Fruit fly (Drosophila melanogaster) whole organism, embryonic: ENCODE measurements around the gene CG12279.

ENCODE experiments used
- CG10274 ChIP-seq: fragments of 200-800 bp; sonication (Bioruptor generic); optimal IDR thresholded peaks from 3 replicates; lab custom pipeline; 2017; ENCODE audit warnings: missing biosample characterization, mild to moderate bottlenecking, missing genetic modification characterization
- CG12071 ChIP-seq: fragments of 200-800 bp; sonication (Bioruptor generic); optimal IDR thresholded peaks from 3 replicates; lab custom pipeline; 2018; ENCODE audit warnings: missing biosample characterization, mild to moderate bottlenecking, missing genetic modification characterization
- CG12104 ChIP-seq: fragments of 200-800 bp; sonication (Bioruptor generic); optimal IDR thresholded peaks from 3 replicates; lab custom pipeline; 2016; ENCODE audit warnings: missing biosample characterization, missing genetic modification characterization
- CG12299 ChIP-seq: fragments of 200-800 bp; sonication (Bioruptor generic); optimal IDR thresholded peaks from 2 replicates; lab custom pipeline; 2018; ENCODE audit warnings: missing biosample characterization, mild to moderate bottlenecking, missing genetic modification characterization
- CG13287 ChIP-seq: fragments of 200-800 bp; sonication (Bioruptor generic); IDR thresholded peaks from 2 replicates; pipeline ENCODE4 v1.3.6; 2022; ENCODE audit warnings: missing biosample characterization, missing genetic modification characterization; ENCODE audit not compliant: partially characterized antibody
- CG13775 ChIP-seq: fragments of 200-800 bp; sonication (Bioruptor generic); optimal IDR thresholded peaks from 3 replicates; lab custom pipeline; 2017; ENCODE audit warnings: missing biosample characterization, mild to moderate bottlenecking, missing genetic modification characterization
- CG14860 ChIP-seq: fragments of 200-800 bp; sonication (Bioruptor generic); IDR thresholded peaks from 3 replicates; pipeline ENCODE4 v1.3.6; 2022; ENCODE audit warnings: missing biosample characterization, missing genetic modification characterization; ENCODE audit not compliant: partially characterized antibody
- CG16813 ChIP-seq: fragments of 200-800 bp; sonication (Bioruptor generic); IDR thresholded peaks from 3 replicates; pipeline ENCODE4 v1.3.6; 2022; ENCODE audit warnings: missing biosample characterization, missing genetic modification characterization; ENCODE audit not compliant: partially characterized antibody
- CG2116 ChIP-seq: fragments of 200-800 bp; sonication (Bioruptor generic); optimal IDR thresholded peaks from 3 replicates; lab custom pipeline; 2018; ENCODE audit warnings: missing biosample characterization, mild to moderate bottlenecking, missing genetic modification characterization
- CG2678 ChIP-seq: fragments of 200-800 bp; sonication (Bioruptor generic); optimal IDR thresholded peaks from 3 replicates; lab custom pipeline; 2019; ENCODE audit warnings: missing biosample characterization, mild to moderate bottlenecking, missing genetic modification characterization, moderate library complexity
- CG2712 ChIP-seq: fragments of 200-800 bp; optimal IDR thresholded peaks from 3 replicates; lab custom pipeline; 2019; ENCODE audit warnings: missing biosample characterization, mild to moderate bottlenecking, missing genetic modification characterization, moderate library complexity
- CG33557 ChIP-seq: fragments of 200-800 bp; sonication (Bioruptor generic); optimal IDR thresholded peaks from 2 replicates; lab custom pipeline; 2019; ENCODE audit warnings: missing biosample characterization, mild to moderate bottlenecking, missing genetic modification characterization, moderate library complexity
- CG34224 ChIP-seq: fragments of 200-800 bp; sonication (Bioruptor generic); IDR thresholded peaks from 3 replicates; pipeline ENCODE4 v1.3.6; 2022; ENCODE audit warnings: missing biosample characterization, missing genetic modification characterization; ENCODE audit not compliant: partially characterized antibody
- CG3847 ChIP-seq: fragments of 200-800 bp; sonication (Bioruptor generic); IDR thresholded peaks from 2 replicates; pipeline ENCODE4 v1.3.6; 2022; ENCODE audit warnings: missing biosample characterization, missing genetic modification characterization
- CG3995 ChIP-seq: fragments of 200-800 bp; sonication (Bioruptor generic); optimal IDR thresholded peaks from 3 replicates; lab custom pipeline; 2016; ENCODE audit warnings: missing biosample characterization, missing genetic modification characterization
- CG4404 ChIP-seq: fragments of 200-800 bp; sonication (Bioruptor generic); IDR thresholded peaks from 2 replicates; pipeline ENCODE4 v1.3.6; 2022; ENCODE audit warnings: missing biosample characterization, missing genetic modification characterization
- CG7963 ChIP-seq: fragments of 200-800 bp; sonication (Bioruptor generic); IDR thresholded peaks from 3 replicates; pipeline ENCODE4 v1.3.6; 2022; ENCODE audit warnings: missing biosample characterization, missing genetic modification characterization; ENCODE audit not compliant: partially characterized antibody
- CG7987 ChIP-seq: fragments of 200-800 bp; sonication (Bioruptor generic); optimal IDR thresholded peaks from 2 replicates; lab custom pipeline; 2018; ENCODE audit warnings: missing biosample characterization, mild to moderate bottlenecking, missing genetic modification characterization, moderate library complexity
- Dip2 ChIP-seq: fragments of 200-800 bp; sonication (Bioruptor generic); IDR thresholded peaks from 2 replicates; pipeline ENCODE4 v1.3.6; 2022; ENCODE audit warnings: missing biosample characterization, missing genetic modification characterization
- Dll ChIP-seq: fragments of 200-800 bp; sonication (Bioruptor generic); IDR thresholded peaks from 4 replicates; pipeline ENCODE4 v1.3.6; 2022; ENCODE audit warnings: missing biosample characterization, missing genetic modification characterization; ENCODE audit not compliant: partially characterized antibody
- Dp ChIP-seq: fragments of 200-800 bp; sonication (Bioruptor generic); optimal IDR thresholded peaks from 2 replicates; lab custom pipeline; 2018; ENCODE audit warnings: missing biosample characterization, mild to moderate bottlenecking, missing genetic modification characterization, moderate library complexity
- E2f2 ChIP-seq: fragments of 200-800 bp; sonication (Bioruptor generic); IDR thresholded peaks from 2 replicates; pipeline ENCODE4 v1.3.6; 2022; ENCODE audit warnings: missing biosample characterization, missing genetic modification characterization
- Gug ChIP-seq: fragments of 200-800 bp; sonication (Bioruptor generic); IDR thresholded peaks from 4 replicates; pipeline ENCODE4 v1.3.6; 2022; ENCODE audit warnings: missing biosample characterization, missing genetic modification characterization
- MBD-R2 ChIP-seq: fragments of 200-800 bp; sonication (Bioruptor generic); IDR thresholded peaks from 2 replicates; pipeline ENCODE4 v1.3.6; 2022; ENCODE audit warnings: missing biosample characterization, missing genetic modification characterization
- Mad ChIP-seq: fragments of 200-800 bp; sonication (Bioruptor generic); optimal IDR thresholded peaks from 2 replicates; lab custom pipeline; 2016; ENCODE audit warnings: missing biosample characterization, missing genetic modification characterization
- Med ChIP-seq: fragments of 200-800 bp; sonication (Bioruptor generic); peaks from one replicate; lab custom pipeline; 2016; ENCODE audit warnings: missing biosample characterization, missing genetic modification characterization, mild to moderate bottlenecking, inconsistent platforms, moderate library complexity
- Myb ChIP-seq: fragments of 200-800 bp; sonication (Bioruptor generic); optimal IDR thresholded peaks from 2 replicates; lab custom pipeline; 2016; ENCODE audit warnings: missing biosample characterization, missing genetic modification characterization
- PHDP ChIP-seq: fragments of 200-800 bp; sonication (Bioruptor generic); optimal IDR thresholded peaks from 3 replicates; lab custom pipeline; 2018; ENCODE audit warnings: missing biosample characterization, mild to moderate bottlenecking, missing genetic modification characterization, moderate library complexity
- Pdp1 ChIP-seq, 2 experiments: fragments of 200-800 bp; sonication (Bioruptor generic); optimal IDR thresholded peaks; 3 replicates each; lab custom pipeline; 2016; ENCODE audit warnings: missing biosample characterization in 2 of 2, missing genetic modification characterization in 2 of 2, mild to moderate bottlenecking in 1 of 2, moderate library complexity in 1 of 2
- Scr ChIP-seq: fragments of 200-800 bp; sonication (Bioruptor generic); IDR thresholded peaks from 2 replicates; pipeline ENCODE4 v1.3.6; 2022; ENCODE audit warnings: missing biosample characterization, missing genetic modification characterization; ENCODE audit not compliant: partially characterized antibody
- Stat92E ChIP-seq, 3 experiments: fragments of >200 bp in 2 of 3; fragments of 200-800 bp in 1 of 3; sonication (Bioruptor generic) in 1 of 3; optimal IDR thresholded peaks; 2 replicates each; lab custom pipeline; 2017 to 2019; ENCODE audit warnings: missing biosample characterization in 3 of 3, missing genetic modification characterization in 3 of 3, mild to moderate bottlenecking in 1 of 3, moderate library complexity in 1 of 3
- ap ChIP-seq: fragments of 200-800 bp; sonication (Bioruptor generic); IDR thresholded peaks from 2 replicates; pipeline ENCODE4 v1.3.6; 2022; ENCODE audit warnings: missing biosample characterization, missing genetic modification characterization
- bbx ChIP-seq: fragments of 200-800 bp; sonication (Bioruptor generic); IDR thresholded peaks from 2 replicates; pipeline ENCODE4 v1.3.6; 2022; ENCODE audit warnings: missing biosample characterization, missing genetic modification characterization; ENCODE audit not compliant: partially characterized antibody
- gfzf ChIP-seq: fragments of 200-800 bp; sonication (Bioruptor generic); optimal IDR thresholded peaks from 2 replicates; lab custom pipeline; 2016; ENCODE audit warnings: missing biosample characterization, mild to moderate bottlenecking, missing genetic modification characterization, moderate library complexity
- h ChIP-seq: fragments of >200 bp; optimal IDR thresholded peaks from 2 replicates; lab custom pipeline; 2017
- hbn ChIP-seq: fragments of 200-800 bp; sonication (Bioruptor generic); IDR thresholded peaks from 2 replicates; pipeline ENCODE4 v1.3.6; 2022; ENCODE audit warnings: missing biosample characterization, missing genetic modification characterization; ENCODE audit not compliant: partially characterized antibody
- hkb ChIP-seq, 2 experiments: fragments of 200-800 bp in 1 of 2; fragments of >200 bp in 1 of 2; sonication (Bioruptor generic) in 1 of 2; IDR thresholded peaks in 1 of 2; optimal IDR thresholded peaks in 1 of 2; 2 replicates each; pipeline versions ENCODE4 v1.3.6 to Lab custom; 2017 to 2022; ENCODE audit warnings: missing biosample characterization in 1 of 2, missing genetic modification characterization in 1 of 2
- kay ChIP-seq: fragments of 200-800 bp; sonication (Bioruptor generic); optimal IDR thresholded peaks from 2 replicates; lab custom pipeline; 2016; ENCODE audit warnings: missing biosample characterization, missing genetic modification characterization
- nom ChIP-seq: fragments of 200-800 bp; sonication (Bioruptor generic); optimal IDR thresholded peaks from 2 replicates; lab custom pipeline; 2017; ENCODE audit warnings: missing biosample characterization, missing genetic modification characterization, mild to moderate bottlenecking, moderate library complexity, missing genetic modification reagents
- onecut ChIP-seq: fragments of 200-800 bp; sonication (Bioruptor generic); IDR thresholded peaks from 2 replicates; pipeline ENCODE4 v1.3.6; 2022; ENCODE audit warnings: missing biosample characterization, missing genetic modification characterization
- pho ChIP-seq: fragments of 200-800 bp; sonication (Bioruptor generic); optimal IDR thresholded peaks from 2 replicates; lab custom pipeline; 2016; ENCODE audit warnings: missing biosample characterization, missing genetic modification characterization
- ranshi ChIP-seq: fragments of 200-800 bp; sonication (Bioruptor generic); IDR thresholded peaks from 2 replicates; pipeline ENCODE4 v1.3.6; 2022; ENCODE audit warnings: missing biosample characterization, missing genetic modification characterization
- row ChIP-seq: fragments of 200-800 bp; sonication (Bioruptor generic); IDR thresholded peaks from 3 replicates; pipeline ENCODE4 v1.3.6; 2022; ENCODE audit warnings: missing biosample characterization, missing genetic modification characterization
- shn ChIP-seq: fragments of 200-800 bp; sonication (Bioruptor generic); optimal IDR thresholded peaks from 3 replicates; lab custom pipeline; 2016; ENCODE audit warnings: missing biosample characterization, missing genetic modification characterization
- sob ChIP-seq: fragments of 200-800 bp; sonication (Bioruptor generic); IDR thresholded peaks from 2 replicates; pipeline ENCODE4 v1.3.6; 2022; ENCODE audit warnings: missing biosample characterization, missing genetic modification characterization
- tap ChIP-seq: fragments of 200-800 bp; optimal IDR thresholded peaks from 3 replicates; lab custom pipeline; 2019; ENCODE audit warnings: missing biosample characterization, mild to moderate bottlenecking, missing genetic modification characterization, moderate library complexity
- unc-4 ChIP-seq: fragments of 200-800 bp; sonication (Bioruptor generic); IDR thresholded peaks from 2 replicates; pipeline ENCODE4 v1.3.6; 2022; ENCODE audit warnings: missing biosample characterization, missing genetic modification characterization; ENCODE audit not compliant: partially characterized antibody

Gene CG12279

DNA sequence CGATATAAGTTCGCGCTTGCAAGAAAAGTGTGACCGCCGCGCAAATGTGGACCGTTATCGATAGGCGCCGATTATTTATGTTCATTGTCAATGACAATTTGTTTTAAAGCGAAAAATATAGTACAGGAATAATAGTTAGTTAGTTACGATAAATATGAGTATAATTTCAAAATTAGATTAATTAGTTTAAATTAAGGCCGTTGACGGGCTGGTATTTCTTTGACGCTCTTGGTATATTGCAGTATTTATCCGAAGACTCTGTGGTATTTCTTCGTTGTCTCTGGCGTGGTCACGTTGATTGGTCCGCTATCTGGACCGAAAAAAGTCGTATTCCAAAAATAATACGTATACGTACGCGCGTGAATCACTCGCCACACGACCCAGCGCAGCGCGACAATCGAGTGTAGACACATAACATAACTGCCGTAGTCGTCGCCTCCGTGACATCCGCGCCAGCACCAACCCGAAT lies 7.3 kb upstream of the CG12279 start (continued):
- TF ChIP-seq nom (GFP tag; lab: Kevin White, UChicago) (peak; percentile 40), CG12104 (GFP tag; lab: Kevin White, UChicago) (no peak), gfzf (peak; percentile 86), h (no peak), row (GFP tag; lab: Robert Waterston, UW) (0 out of 3 replicates have a peak, but pooled peaks have one; percentile 12), unc-4 (peak; percentile 70), sob (GFP tag; lab: Robert Waterston, UW) (0 out of 2 replicates have a peak, but pooled peaks have one; percentile 9), CG13287 (GFP tag; lab: Robert Waterston, UW) (peak; percentile 71), CG16813 (GFP tag; lab: Robert Waterston, UW) (peak; percentile 68), Dll (GFP tag; lab: Robert Waterston, UW) (peak; percentile 78), E2f2 (GFP tag; lab: Robert Waterston, UW) (peak; percentile 95), Mad (GFP tag; lab: Kevin White, UChicago) (peak; percentile 1), shn (no peak), CG2678 (tag; lab: Kevin White, UChicago) (no peak), CG34224 (GFP tag; lab: Robert Waterston, UW) (peak; percentile 51; the same call in 2 of the 3 replicates), pho (peak; percentile 22), Gug (GFP tag; lab: Robert Waterston, UW) (no peak), CG7987 (GFP tag; lab: Kevin White, UChicago) (no peak), hbn (0 out of 2 replicates have a peak, but pooled peaks have one; percentile 31), Dp (peak; percentile 94), hkb (optimal IDR thresholded peaks at IDR 0.05; lab: Kevin White, UChicago) (peak; percentile 21), hkb (GFP tag; IDR thresholded peaks at IDR 0.05; lab: Robert Waterston, UW) (no peak; the same call in 1 of the 2 replicates), CG12299 (tag; lab: Kevin White, UChicago) (peak; percentile 12), ranshi (GFP tag; lab: Robert Waterston, UW) (no peak; the same call in 1 of the 2 replicates), CG4404 (no peak), MBD-R2 (peak; percentile 41; the same call in 1 of the 2 replicates), kay (peak; percentile 63), onecut (GFP tag; lab: Robert Waterston, UW) (no peak), Myb (GFP tag; lab: Kevin White, UChicago) (peak; percentile 47), bbx (GFP tag; lab: Robert Waterston, UW) (peak; percentile 43; the same call in 1 of the 2 replicates), CG7963 (GFP tag; lab: Robert Waterston, UW) (no peak), CG33557 (GFP tag; lab: Kevin White, UChicago) (no peak), CG12071 (GFP tag; lab: Kevin White, UChicago) (peak; percentile 7), CG13775 (peak; percentile 10), ap (GFP tag; lab: Robert Waterston, UW) (no peak), Pdp1 (GFP tag; optimal IDR thresholded peaks at IDR 0.05; lab: Kevin White, UChicago) (peak in 1 of 2 experiments; percentile 50), CG3995 (GFP tag; lab: Kevin White, UChicago) (no peak), Scr (GFP tag; lab: Robert Waterston, UW) (peak; percentile 68), Dip2 (no peak), CG3847 (no peak; the same call in 1 of the 2 replicates), Stat92E (GFP tag; optimal IDR thresholded peaks at IDR 0.05; lab: Kevin White, UChicago) (peak in 1 of 3 experiments; percentile 51), CG14860 (GFP tag; lab: Robert Waterston, UW) (peak; percentile 46; the same call in 2 of the 3 replicates), PHDP (tag; lab: Kevin White, UChicago) (peak; percentile 27), Med (GFP tag; lab: Kevin White, UChicago) (peak; percentile 83), CG2712 (tag; lab: Kevin White, UChicago) (peak; percentile 30), CG2116 (GFP tag; lab: Kevin White, UChicago) (peak; percentile 70), CG10274 (no peak), tap (no peak)
